Worm (Caenorhabditis elegans): Measurements from ENCODE around the gene T04C9.1.

T04C9.1 gene

ce11 chrIII:5965839-5966463 lies 27.1 kb upstream of the T04C9.1 start, which contains the start of gene dct-6:
TSS of gene dct-6 (plus strand) at chrIII:5966413.
- no peak for TF ChIP-seq nhr-11 (tag; optimal IDR thresholded peaks at IDR 0.05)
- no peak for TF ChIP-seq egl-27 (tag; optimal IDR thresholded peaks at IDR 0.05)
- TF ChIP-seq snu-23 (GFP tag; optimal IDR thresholded peaks at IDR 0.05): no peak
- TF ChIP-seq nhr-71 (tag; optimal IDR thresholded peaks at IDR 0.05): no peak
- TF ChIP-seq lin-14 (GFP tag; optimal IDR thresholded peaks at IDR 0.05): no peak
- TF ChIP-seq snpc-4 (tag; optimal IDR thresholded peaks at IDR 0.05): no peak
- no peak for TF ChIP-seq hlh-4 (tag; optimal IDR thresholded peaks at IDR 0.05)
- no peak for TF ChIP-seq C16A3.4 (tag; optimal IDR thresholded peaks at IDR 0.05)
- TF ChIP-seq aha-1 (tag; optimal IDR thresholded peaks at IDR 0.05): no peak
- no peak for TF ChIP-seq lin-13 (GFP tag; optimal IDR thresholded peaks at IDR 0.05)
- no peak for TF ChIP-seq nhr-12 (tag; optimal IDR thresholded peaks at IDR 0.05)

ce11 chrIII:5967640-5968039 lies 25.4 kb upstream of the T04C9.1 start:
- TF ChIP-seq lin-39 (tag; optimal IDR thresholded peaks at IDR 0.05) (no peak), isw-1 (GFP tag; IDR thresholded peaks at IDR 0.05) (no peak)

- no peak for TF ChIP-seq sup-37 (GFP tag; optimal IDR thresholded peaks at IDR 0.05)
- TF ChIP-seq xbp-1 (tag; optimal IDR thresholded peaks at IDR 0.05): no peak
- no peak for TF ChIP-seq vab-15 (tag; optimal IDR thresholded peaks at IDR 0.05)
- no peak for TF ChIP-seq ama-1 (optimal IDR thresholded peaks at IDR 0.05)
- TF ChIP-seq blmp-1 (tag; optimal IDR thresholded peaks at IDR 0.05): no peak
- TF ChIP-seq alr-1 (tag; optimal IDR thresholded peaks at IDR 0.05; ENCODE audit: borderline replicate concordance): no peak
- TF ChIP-seq nhr-90 (tag; optimal IDR thresholded peaks at IDR 0.05; ENCODE audit: poor library complexity): no peak
- TF ChIP-seq tbx-2 (tag; optimal IDR thresholded peaks at IDR 0.05): no peak
- TF ChIP-seq unc-86 (tag; optimal IDR thresholded peaks at IDR 0.05): no peak
- TF ChIP-seq unc-30 (tag; optimal IDR thresholded peaks at IDR 0.05): no peak
- TF ChIP-seq ztf-4 (tag; optimal IDR thresholded peaks at IDR 0.05): no peak
- no peak for TF ChIP-seq nhr-19 (GFP tag; conservative IDR thresholded peaks at IDR 0.05)
Observed at ce11 chrIII:5975005-5975730, 17.8 kb upstream of the T04C9.1 start, which contains the start of gene mlp-1. TSS of gene mlp-1 (minus strand) at chrIII:5975055.

ce11 chrIII:5976021-5976420 lies 17.0 kb upstream of the T04C9.1 start:
- TF ChIP-seq dsc-1 (tag; optimal IDR thresholded peaks at IDR 0.05) (peak; percentile 87), lin-14 (GFP tag; optimal IDR thresholded peaks at IDR 0.05) (peak; percentile 12), tbx-2 (tag; optimal IDR thresholded peaks at IDR 0.05) (no peak), hlh-4 (tag; optimal IDR thresholded peaks at IDR 0.05) (no peak), skn-1 (tag; optimal IDR thresholded peaks at IDR 0.05) (no peak), dpl-1 (GFP tag; optimal IDR thresholded peaks at IDR 0.05) (no peak), ceh-8 (GFP tag; optimal IDR thresholded peaks at IDR 0.05) (no peak), fkh-4 (tag; optimal IDR thresholded peaks at IDR 0.05; ENCODE audit: borderline replicate concordance) (peak; percentile 84), snpc-4 (tag; optimal IDR thresholded peaks at IDR 0.05) (no peak), lir-3 (tag; optimal IDR thresholded peaks at IDR 0.05; ENCODE audit: poor library complexity) (no peak), nhr-47 (tag; optimal IDR thresholded peaks at IDR 0.05) (no peak), nhr-28 (tag; optimal IDR thresholded peaks at IDR 0.05) (no peak), sox-4 (tag; optimal IDR thresholded peaks at IDR 0.05) (no peak), nhr-84 (tag; optimal IDR thresholded peaks at IDR 0.05) (no peak), xbp-1 (tag; optimal IDR thresholded peaks at IDR 0.05) (no peak), lin-13 (GFP tag; optimal IDR thresholded peaks at IDR 0.05) (no peak), tlp-1 (tag; optimal IDR thresholded peaks at IDR 0.05) (no peak)
